Worm (Caenorhabditis elegans) whole organism, mixed stage, embryonic: Measurements from ENCODE around the gene F07G11.4.
"Not testable (repeated sequence)": the region's sequence is repeated elsewhere in the genome, so short reads cannot be mapped to it uniquely, and the experiment has no call there.

Experiments used
- M03D4.4 ChIP-seq: sonication (generic microtip); optimal IDR thresholded peaks from 2 replicates; lab custom pipeline; 2017; ENCODE audit warnings: mild to moderate bottlenecking, missing genetic modification characterization, missing compliant biosample characterization
- blmp-1 ChIP-seq: fragments of 150-350 bp; optimal IDR thresholded peaks from 2 replicates; lab custom pipeline; 2014; ENCODE audit warnings: missing biosample characterization, missing genetic modification characterization
- ceh-39 ChIP-seq: fragments of 150-350 bp; optimal IDR thresholded peaks from 2 replicates; lab custom pipeline; 2014; ENCODE audit warnings: missing biosample characterization, missing genetic modification characterization
- ceh-83 ChIP-seq: fragments of 200-800 bp; sonication (Bioruptor generic); optimal IDR thresholded peaks from 2 replicates; lab custom pipeline; 2018; ENCODE audit warnings: mild to moderate bottlenecking, missing genetic modification characterization, missing compliant biosample characterization
- ces-1 ChIP-seq: fragments of 150-350 bp; optimal IDR thresholded peaks from 2 replicates; lab custom pipeline; 2014; ENCODE audit warnings: missing biosample characterization, missing genetic modification reagents, missing genetic modification characterization
- cnd-1 ChIP-seq: fragments of 200-800 bp; sonication (Bioruptor generic); optimal IDR thresholded peaks from 2 replicates; lab custom pipeline; 2018; ENCODE audit warnings: mild to moderate bottlenecking, missing genetic modification characterization, missing compliant biosample characterization
- drap-1 ChIP-seq: fragments of 200-800 bp; sonication (Bioruptor generic); optimal IDR thresholded peaks from 3 replicates; lab custom pipeline; 2018; ENCODE audit warnings: mild to moderate bottlenecking, missing genetic modification characterization, missing compliant biosample characterization
- elt-1 ChIP-seq: sonication (generic microtip); optimal IDR thresholded peaks from 2 replicates; lab custom pipeline; 2017; ENCODE audit warnings: missing genetic modification characterization, mild to moderate bottlenecking, missing compliant biosample characterization, antibody characterized with exemption, moderate library complexity, borderline replicate concordance; ENCODE audit not compliant: insufficient read depth
- elt-3 ChIP-seq: fragments of 150-350 bp; optimal IDR thresholded peaks from 2 replicates; lab custom pipeline; 2014; ENCODE audit warnings: missing biosample characterization, missing genetic modification characterization
- flh-1 ChIP-seq: fragments of 200-800 bp; sonication (Bioruptor generic); optimal IDR thresholded peaks from 2 replicates; lab custom pipeline; 2018; ENCODE audit warnings: mild to moderate bottlenecking, missing genetic modification characterization, moderate library complexity, missing compliant biosample characterization
- ham-2 ChIP-seq: fragments of 200-800 bp; sonication (Bioruptor generic); optimal IDR thresholded peaks from 2 replicates; lab custom pipeline; 2018; ENCODE audit warnings: mild to moderate bottlenecking, missing genetic modification characterization, missing compliant biosample characterization
- lin-13 ChIP-seq: fragments of 150-350 bp; optimal IDR thresholded peaks from 2 replicates; lab custom pipeline; 2014; ENCODE audit warnings: missing biosample characterization, missing genetic modification characterization
- lin-32 ChIP-seq: fragments of 200-800 bp; sonication (Bioruptor generic); optimal IDR thresholded peaks from 2 replicates; lab custom pipeline; 2018; ENCODE audit warnings: mild to moderate bottlenecking, missing genetic modification characterization, missing compliant biosample characterization
- lsy-2 ChIP-seq: fragments of 150-350 bp; optimal IDR thresholded peaks from 2 replicates; lab custom pipeline; 2014; ENCODE audit warnings: missing biosample characterization, missing genetic modification characterization
- mab-5 ChIP-seq: fragments of 150-350 bp; optimal IDR thresholded peaks from 2 replicates; lab custom pipeline; 2014; ENCODE audit warnings: missing biosample characterization, missing genetic modification characterization
- mep-1 ChIP-seq: fragments of 150-350 bp; optimal IDR thresholded peaks from 2 replicates; lab custom pipeline; 2017; ENCODE audit warnings: missing biosample characterization, missing genetic modification reagents, missing genetic modification characterization, inconsistent platforms
- nhr-12 ChIP-seq: fragments of 150-350 bp; optimal IDR thresholded peaks from 2 replicates; lab custom pipeline; 2014; ENCODE audit warnings: missing biosample characterization, missing genetic modification characterization
- nhr-2 ChIP-seq: fragments of 150-350 bp; optimal IDR thresholded peaks from 2 replicates; lab custom pipeline; 2014; ENCODE audit warnings: missing biosample characterization, missing genetic modification characterization
- nhr-237 ChIP-seq: fragments of 150-350 bp; optimal IDR thresholded peaks from 2 replicates; lab custom pipeline; 2014; ENCODE audit warnings: missing biosample characterization, missing genetic modification characterization
- nhr-28 ChIP-seq: fragments of 150-350 bp; optimal IDR thresholded peaks from 2 replicates; lab custom pipeline; 2014; ENCODE audit warnings: missing biosample characterization, missing genetic modification characterization
- nhr-76 ChIP-seq: sonication (generic microtip); optimal IDR thresholded peaks from 2 replicates; lab custom pipeline; 2017; ENCODE audit warnings: missing biosample characterization, missing genetic modification characterization
- pha-4 ChIP-seq: fragments of 150-350 bp; optimal IDR thresholded peaks from 2 replicates; lab custom pipeline; 2018; ENCODE audit warnings: missing biosample characterization, missing genetic modification reagents, missing genetic modification characterization
- sem-2 ChIP-seq: fragments of 200-800 bp; sonication (Bioruptor generic); optimal IDR thresholded peaks from 2 replicates; lab custom pipeline; 2018; ENCODE audit warnings: mild to moderate bottlenecking, missing genetic modification characterization, missing compliant biosample characterization
- snpc-4 ChIP-seq: fragments of 150-350 bp; optimal IDR thresholded peaks from 2 replicates; lab custom pipeline; 2014; ENCODE audit warnings: missing biosample characterization, missing genetic modification characterization
- sptf-1 ChIP-seq: sonication (generic microtip); optimal IDR thresholded peaks from 2 replicates; lab custom pipeline; 2017; ENCODE audit warnings: mild to moderate bottlenecking, missing genetic modification characterization, moderate library complexity, missing compliant biosample characterization
- tbx-8 ChIP-seq: fragments of 200-800 bp; sonication (Bioruptor generic); optimal IDR thresholded peaks from 2 replicates; lab custom pipeline; 2018; ENCODE audit warnings: mild to moderate bottlenecking, missing genetic modification characterization, moderate library complexity, missing compliant biosample characterization
- unc-120 ChIP-seq: sonication (generic microtip); optimal IDR thresholded peaks from 2 replicates; lab custom pipeline; 2017; ENCODE audit warnings: missing genetic modification characterization, missing compliant biosample characterization; ENCODE audit not compliant: poor library complexity, severe bottlenecking
- unc-39 ChIP-seq: fragments of 150-350 bp; optimal IDR thresholded peaks from 2 replicates; lab custom pipeline; 2014; ENCODE audit warnings: missing biosample characterization, missing genetic modification characterization
- unc-62 ChIP-seq: fragments of 150-350 bp; optimal IDR thresholded peaks from 2 replicates; lab custom pipeline; 2014; ENCODE audit warnings: missing biosample characterization, missing genetic modification reagents, missing genetic modification characterization
- zip-8 ChIP-seq: fragments of 150-350 bp; optimal IDR thresholded peaks from 2 replicates; lab custom pipeline; 2014; ENCODE audit warnings: missing biosample characterization, missing genetic modification characterization
- ztf-11 ChIP-seq: fragments of 150-350 bp; optimal IDR thresholded peaks from 2 replicates; lab custom pipeline; 2014; ENCODE audit warnings: missing biosample characterization, missing genetic modification characterization

F07G11.4 gene

ce11 chrV:7313233-7313632 is 18.1 kb upstream of the F07G11.4 start, which contains the start of gene srx-6:
Gene srx-6 (minus strand): TSS chrV:7313333.
- TF ChIP-seq elt-3 (tag; lab: Kevin White, UChicago) (no peak), M03D4.4 (tag; lab: Kevin White, UChicago) (no peak), ham-2 (GFP tag; lab: Kevin White, UChicago) (no peak), unc-120 (tag; lab: Kevin White, UChicago) (no peak), sptf-1 (tag; lab: Kevin White, UChicago) (no peak), nhr-28 (tag; lab: Kevin White, UChicago) (no peak), snpc-4 (tag; lab: Kevin White, UChicago) (no peak), lin-13 (tag; lab: Kevin White, UChicago) (no peak), tbx-8 (no peak), lsy-2 (tag; lab: Kevin White, UChicago) (no peak), drap-1 (GFP tag; lab: Kevin White, UChicago) (no peak), zip-8 (tag; lab: Kevin White, UChicago) (no peak), ztf-11 (tag; lab: Kevin White, UChicago) (no peak), ceh-39 (tag; lab: Kevin White, UChicago) (no peak), elt-1 (no peak), mab-5 (tag; lab: Kevin White, UChicago) (no peak), nhr-237 (tag; lab: Kevin White, UChicago) (no peak), ceh-83 (no peak), nhr-2 (tag; lab: Kevin White, UChicago) (no peak)
- TF ChIP-seq, all 35 proteins: peak for 0

ce11 chrV:7307089-7307488 is 11.9 kb upstream of the F07G11.4 start, which contains the start of gene F07G11.1:
Gene F07G11.1 (plus strand): TSS chrV:7307389.
- TF ChIP-seq cnd-1 (no peak), unc-39 (no peak), ceh-39 (tag; lab: Kevin White, UChicago) (no peak), drap-1 (GFP tag; lab: Kevin White, UChicago) (no peak), sptf-1 (tag; lab: Kevin White, UChicago) (no peak), elt-3 (tag; lab: Kevin White, UChicago) (no peak), M03D4.4 (tag; lab: Kevin White, UChicago) (no peak), pha-4 (no peak)

- TF ChIP-seq ceh-83; lsy-2 (tag; lab: Kevin White, UChicago); elt-3 (tag; lab: Kevin White, UChicago): not testable (repeated sequence)
Observed at ce11 chrV:7304506-7304905, 9.3 kb upstream of the F07G11.4 start, which contains the start of gene F07G11.2. Gene F07G11.2 (plus strand): TSS chrV:7304806.

- no peak for TF ChIP-seq blmp-1 (tag; lab: Kevin White, UChicago)
- TF ChIP-seq nhr-237 (tag; lab: Kevin White, UChicago) = no peak
- no peak for TF ChIP-seq M03D4.4 (tag; lab: Kevin White, UChicago)
- TF ChIP-seq unc-120 (tag; lab: Kevin White, UChicago) = no peak
- TF ChIP-seq mab-5 (tag; lab: Kevin White, UChicago) = no peak
- no peak for TF ChIP-seq ceh-83
- no peak for TF ChIP-seq nhr-12 (tag; lab: Kevin White, UChicago)
- TF ChIP-seq unc-39 = no peak
- no peak for TF ChIP-seq unc-62
Observed at ce11 chrV:7298463-7298862, 3.3 kb upstream of the F07G11.4 start, which contains the start of gene F07G11.3. Gene F07G11.3 (plus strand): TSS chrV:7298763.

ce11 chrV:7297263-7297662 is 2.1 kb upstream of the F07G11.4 start, which contains the start of gene srj-32:
Gene srj-32 (minus strand): TSS chrV:7297363.
- TF ChIP-seq blmp-1 (tag; lab: Kevin White, UChicago) (no peak), nhr-237 (tag; lab: Kevin White, UChicago) (no peak), flh-1 (GFP tag; lab: Kevin White, UChicago) (no peak), lin-32 (GFP tag; lab: Kevin White, UChicago) (no peak), elt-1 (no peak), nhr-2 (tag; lab: Kevin White, UChicago) (no peak), drap-1 (GFP tag; lab: Kevin White, UChicago) (no peak), lin-13 (tag; lab: Kevin White, UChicago) (no peak), unc-120 (tag; lab: Kevin White, UChicago) (no peak), ceh-39 (tag; lab: Kevin White, UChicago) (no peak), unc-39 (no peak), nhr-76 (tag; lab: Kevin White, UChicago) (no peak), mep-1 (tag; lab: Kevin White, UChicago) (no peak), nhr-28 (tag; lab: Kevin White, UChicago) (no peak), sem-2 (GFP tag; lab: Kevin White, UChicago) (no peak), cnd-1 (no peak), elt-3 (tag; lab: Kevin White, UChicago) (no peak), ces-1 (no peak), ceh-83 (no peak)
